Worm (Caenorhabditis elegans): Measurements from ENCODE around the gene ift-139.

ift-139 gene

ce11 chrIII:6039370-6039769 lies at the start of gene ift-139:
TSS of gene ift-139 (minus strand) at chrIII:6039470.
- no peak for TF ChIP-seq unc-62 (GFP tag; optimal IDR thresholded peaks at IDR 0.05)

DNA sequence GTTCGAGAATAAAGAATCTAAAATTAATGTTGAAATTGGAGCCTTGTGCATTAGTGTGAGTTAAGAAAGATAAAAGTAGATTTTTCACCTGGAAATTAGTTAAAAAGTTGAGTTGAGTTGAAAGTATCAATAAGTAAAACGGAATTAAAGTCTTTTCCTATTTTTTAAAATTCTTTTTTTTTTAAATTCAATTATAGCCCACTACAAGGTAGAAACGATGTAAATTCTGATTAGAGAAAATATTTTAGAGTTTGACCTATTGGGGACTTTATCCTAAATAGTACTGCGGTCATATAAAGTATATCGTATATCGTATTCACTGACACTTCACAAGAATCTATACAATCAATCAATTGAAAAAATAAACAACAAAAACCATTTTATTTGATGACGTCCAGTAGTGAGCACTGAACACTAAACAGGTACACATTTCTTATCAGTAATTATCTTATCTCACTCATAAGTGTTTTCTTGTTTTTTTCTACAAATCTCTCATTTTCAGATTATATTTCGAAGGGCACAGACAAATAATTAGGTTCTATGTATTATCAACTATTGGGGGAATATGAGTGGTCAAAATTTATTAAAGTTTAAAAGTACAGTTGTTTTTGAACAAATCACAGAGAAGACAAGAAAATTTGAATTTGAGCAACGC lies 48.6 kb upstream of the ift-139 start, which contains the start of gene wht-1:
TSS of gene wht-1 (minus strand) at position 51 of the 655 bp plus-strand sequence.
- TF ChIP-seq unc-62 (GFP tag; optimal IDR thresholded peaks at IDR 0.05): no peak

DNA sequence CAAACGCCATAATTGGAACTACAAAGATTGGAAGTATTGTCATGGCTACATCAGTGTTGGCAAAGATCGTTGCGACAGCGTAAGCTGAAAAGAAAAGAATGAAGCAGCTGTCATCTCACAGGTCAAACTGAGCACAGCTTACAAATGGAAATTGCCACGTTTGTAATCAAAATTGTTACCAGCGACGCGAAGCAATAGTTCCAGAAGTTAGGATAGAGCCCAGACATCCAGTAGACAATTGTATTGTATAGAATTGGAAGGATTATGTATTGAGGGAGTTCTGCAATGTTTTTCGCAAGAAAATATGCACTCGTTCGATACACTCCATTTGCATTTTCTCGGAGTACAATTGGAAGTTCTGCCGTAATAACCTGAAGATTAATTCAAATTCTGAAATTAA lies 46.0 kb upstream of the ift-139 start:
- no peak for TF ChIP-seq unc-62 (GFP tag; optimal IDR thresholded peaks at IDR 0.05)

DNA sequence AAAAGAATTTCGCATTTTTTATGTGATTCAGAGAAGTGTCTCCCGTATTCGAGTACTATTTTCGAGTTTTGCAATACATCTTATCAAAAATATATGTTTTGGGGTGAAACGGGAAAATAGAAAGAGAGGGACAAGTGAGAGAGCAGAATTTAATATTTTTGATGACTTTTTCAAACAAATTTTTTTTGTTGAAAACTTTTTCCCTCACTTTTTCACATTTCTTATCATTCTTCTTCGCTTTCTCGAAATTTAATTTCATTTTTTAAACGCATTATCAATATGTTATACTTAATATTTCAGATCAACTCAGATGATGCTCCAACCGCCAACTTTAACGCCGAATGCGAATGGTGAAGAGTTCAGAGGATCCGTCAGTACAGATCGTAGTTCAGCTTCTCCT lies 41.0 kb upstream of the ift-139 start, which contains the start of gene attf-4:
TSS of gene attf-4 (plus strand) at position 301 of the 400 bp plus-strand sequence.
- no peak for TF ChIP-seq unc-62 (GFP tag; optimal IDR thresholded peaks at IDR 0.05)

ce11 chrIII:6078917-6079316 lies 39.6 kb upstream of the ift-139 start:
- no peak for TF ChIP-seq unc-62 (GFP tag; optimal IDR thresholded peaks at IDR 0.05)

ce11 chrIII:6077973-6078372 lies 38.7 kb upstream of the ift-139 start:
- TF ChIP-seq unc-62 (GFP tag; optimal IDR thresholded peaks at IDR 0.05): no peak

ce11 chrIII:6073673-6074331 lies 34.5 kb upstream of the ift-139 start:
- no peak for TF ChIP-seq unc-62 (GFP tag; optimal IDR thresholded peaks at IDR 0.05)

ce11 chrIII:6072937-6073336 lies 33.7 kb upstream of the ift-139 start:
- no peak for TF ChIP-seq unc-62 (GFP tag; optimal IDR thresholded peaks at IDR 0.05)

- no peak for TF ChIP-seq unc-62 (GFP tag; optimal IDR thresholded peaks at IDR 0.05)
Measured at ce11 chrIII:6067557-6067956, 28.3 kb upstream of the ift-139 start, which contains the start of gene mapk-15. TSS of gene mapk-15 (plus strand) at chrIII:6067857.

DNA sequence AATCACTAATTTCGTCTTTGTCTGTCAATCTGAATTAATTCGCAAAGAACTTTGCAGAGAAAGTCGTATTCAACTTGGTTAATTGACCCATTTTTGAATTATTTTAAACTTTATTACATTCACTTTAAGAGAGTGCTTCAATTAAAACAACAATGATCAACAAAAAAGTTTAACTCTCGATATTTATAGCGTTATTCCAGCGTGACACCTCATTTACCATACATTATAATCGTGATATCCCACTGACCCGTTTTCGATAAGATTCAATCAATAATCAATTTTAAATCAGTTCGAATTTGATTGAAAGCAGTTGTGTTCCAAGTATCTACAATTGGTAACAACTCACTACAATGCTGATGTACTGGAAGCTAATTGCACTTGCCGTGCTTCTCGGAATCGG lies 17.5 kb upstream of the ift-139 start, which contains the start of gene clc-10:
TSS of gene clc-10 (plus strand) at position 301 of the 400 bp plus-strand sequence.
- TF ChIP-seq unc-62 (GFP tag; optimal IDR thresholded peaks at IDR 0.05): no peak

DNA sequence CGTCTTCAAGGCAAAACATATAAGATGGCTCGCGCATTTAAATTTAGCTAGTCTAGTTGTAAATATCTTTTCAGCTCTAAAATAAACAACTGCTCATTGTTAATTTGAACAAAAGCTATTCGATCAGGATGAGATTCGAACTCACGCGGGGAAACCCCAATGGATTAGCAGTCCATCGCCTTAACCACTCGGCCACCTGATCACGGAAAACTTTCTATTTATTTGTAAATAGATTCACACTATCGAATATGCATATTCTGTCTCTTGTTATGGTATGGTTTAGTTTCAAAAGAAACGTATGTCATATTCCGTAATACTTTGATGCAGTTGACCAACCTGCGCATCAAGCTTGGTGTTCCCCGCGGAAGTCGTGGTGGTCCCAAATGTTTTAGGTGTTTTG lies 16.9 kb upstream of the ift-139 start:
- no peak for TF ChIP-seq unc-62 (GFP tag; optimal IDR thresholded peaks at IDR 0.05)

DNA sequence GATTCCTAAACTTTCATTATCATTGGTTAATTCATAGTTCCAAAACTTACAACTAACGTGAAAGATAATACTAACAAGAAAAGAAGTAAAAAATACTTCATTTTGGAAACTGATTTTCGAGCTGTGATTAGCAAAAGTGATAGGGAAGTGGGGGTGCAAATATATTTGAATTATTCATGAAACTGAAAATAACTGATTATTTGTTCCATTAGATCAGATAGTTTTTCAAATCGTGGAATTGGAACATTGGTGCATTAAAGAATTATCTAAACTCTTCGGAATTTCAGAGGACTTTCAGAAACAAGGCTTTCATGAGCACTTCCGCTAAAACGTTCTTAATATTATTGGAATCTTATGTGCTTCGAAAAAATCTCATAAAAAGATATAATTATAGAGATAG lies 16.4 kb upstream of the ift-139 start, which contains the start of gene F40H6.5:
TSS of gene F40H6.5 (minus strand) at position 101 of the 400 bp plus-strand sequence.
- no peak for TF ChIP-seq unc-62 (GFP tag; optimal IDR thresholded peaks at IDR 0.05)

ce11 chrIII:6046881-6047280 lies 7.6 kb upstream of the ift-139 start, which contains the start of gene tbx-11:
TSS of gene tbx-11 (minus strand) at chrIII:6046981.
- TF ChIP-seq unc-62 (GFP tag; optimal IDR thresholded peaks at IDR 0.05): no peak

- TF ChIP-seq unc-62 (GFP tag; optimal IDR thresholded peaks at IDR 0.05): no peak
Measured at ce11 chrIII:6030483-6030882, 8.8 kb downstream of the ift-139 start, which contains the start of gene ZK328.6. TSS of gene ZK328.6 (minus strand) at chrIII:6030583.

DNA sequence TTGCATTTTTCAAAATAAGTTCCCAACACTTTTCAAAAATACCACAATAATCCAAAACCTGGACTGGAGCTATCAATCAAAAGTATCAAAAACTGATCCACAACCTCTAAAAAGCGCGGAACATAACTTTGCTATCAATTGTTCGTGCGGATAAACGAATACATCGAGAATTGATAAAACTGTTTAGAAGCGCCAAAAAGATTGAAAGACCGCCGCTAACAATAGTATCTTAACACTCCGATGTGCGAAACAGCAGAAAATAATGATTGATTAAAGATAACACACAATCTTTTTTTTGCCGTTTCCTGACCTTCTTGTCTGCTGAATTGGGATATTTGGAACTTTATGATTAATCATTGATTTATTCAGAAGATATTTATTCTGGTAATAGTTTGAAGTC lies 10.8 kb downstream of the ift-139 start, which contains the start of gene tbx-7:
TSS of gene tbx-7 (minus strand) at position 101 of the 400 bp plus-strand sequence.
- TF ChIP-seq unc-62 (GFP tag; optimal IDR thresholded peaks at IDR 0.05): no peak

DNA sequence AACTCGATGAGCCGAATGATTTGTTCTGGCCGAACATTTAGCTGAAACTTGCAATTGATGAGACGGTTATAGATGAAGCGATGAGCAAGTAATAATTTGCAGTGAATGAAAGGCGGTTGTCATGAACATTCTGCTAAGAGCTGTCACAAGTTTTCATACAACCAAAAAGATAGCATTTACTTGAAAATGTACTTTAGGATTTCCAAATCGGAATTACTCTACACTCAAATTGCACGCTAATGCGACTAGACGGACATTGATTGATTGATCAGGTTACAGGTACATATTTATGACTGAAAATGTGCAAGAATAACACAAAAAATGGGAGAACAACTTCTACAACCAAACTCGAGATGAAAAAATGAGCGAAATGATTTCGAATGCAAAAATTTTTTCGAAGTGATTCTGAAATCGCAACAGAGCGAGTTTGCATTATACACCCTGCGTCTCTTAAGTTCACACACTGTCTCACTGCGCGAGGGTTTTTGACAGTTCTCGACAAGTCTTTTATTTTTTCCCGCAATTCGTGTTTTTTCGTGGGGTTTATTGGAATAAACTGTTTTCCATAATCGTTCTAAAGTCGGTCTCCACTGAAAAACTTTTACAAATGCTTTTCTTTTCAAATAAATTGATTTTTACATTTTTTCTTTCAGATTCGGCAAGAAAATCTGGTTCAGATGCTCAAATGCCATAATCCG lies 19.6 kb downstream of the ift-139 start, which contains the start of the genes npp-10 and cyk-3:
TSS of gene npp-10 (minus strand) at position 51 of the 698 bp plus-strand sequence.
TSS of gene cyk-3 (plus strand) at position 648 of the 698 bp plus-strand sequence.
- TF ChIP-seq unc-62 (GFP tag; optimal IDR thresholded peaks at IDR 0.05): no peak
